Worm (Caenorhabditis elegans) whole organism, L1 larva: ENCODE results near the gene lgc-11.

ENCODE experiments used
- C04F5.9 ChIP-seq: sonication (generic microtip); optimal IDR thresholded peaks from 2 replicates; lab custom pipeline; 2016; ENCODE audit warnings: missing genetic modification characterization, missing compliant biosample characterization
- C16A3.4 ChIP-seq: fragments of 150-350 bp; optimal IDR thresholded peaks from 2 replicates; lab custom pipeline; 2014; ENCODE audit warnings: missing biosample characterization, missing genetic modification characterization
- C34B4.2 ChIP-seq: sonication (generic microtip); optimal IDR thresholded peaks from 2 replicates; lab custom pipeline; 2017; ENCODE audit warnings: mild to moderate bottlenecking, missing genetic modification characterization, missing compliant biosample characterization
- F16B12.6 ChIP-seq: fragments of 150-350 bp; optimal IDR thresholded peaks from 2 replicates; lab custom pipeline; 2014; ENCODE audit warnings: missing biosample characterization, missing genetic modification characterization
- Y116A8C.19 ChIP-seq: sonication (generic microtip); optimal IDR thresholded peaks from 2 replicates; lab custom pipeline; 2016; ENCODE audit warnings: missing compliant biosample characterization, missing genetic modification characterization, borderline replicate concordance
- aha-1 ChIP-seq: fragments of 150-350 bp; optimal IDR thresholded peaks from 2 replicates; lab custom pipeline; 2014; ENCODE audit warnings: missing biosample characterization, missing genetic modification characterization
- blmp-1 ChIP-seq: fragments of 150-350 bp; optimal IDR thresholded peaks from 2 replicates; lab custom pipeline; 2014; ENCODE audit warnings: missing biosample characterization, missing genetic modification characterization
- ceh-63 ChIP-seq: fragments of 200-800 bp; sonication (Bioruptor generic); optimal IDR thresholded peaks from 2 replicates; lab custom pipeline; 2018; ENCODE audit warnings: mild to moderate bottlenecking, missing genetic modification characterization, missing compliant biosample characterization
- ceh-82 ChIP-seq, 3 experiments: fragments of 150-350 bp in 1 of 3; sonication (generic microtip) in 2 of 3; optimal IDR thresholded peaks; 2 replicates each; lab custom pipeline; 2014 to 2017; ENCODE audit warnings: missing biosample characterization in 3 of 3, missing genetic modification characterization in 3 of 3
- ceh-88 ChIP-seq: fragments of 200-800 bp; sonication (Bioruptor generic); IDR thresholded peaks from 2 replicates; pipeline ENCODE4 v1.3.6; 2022; ENCODE audit warnings: missing genetic modification characterization, missing compliant biosample characterization
- ceh-90 ChIP-seq: sonication (generic microtip); optimal IDR thresholded peaks from 2 replicates; lab custom pipeline; 2016; ENCODE audit warnings: missing genetic modification characterization, missing compliant biosample characterization
- dsc-1 ChIP-seq: sonication (generic microtip); optimal IDR thresholded peaks from 2 replicates; lab custom pipeline; 2016; ENCODE audit warnings: mild to moderate bottlenecking, missing genetic modification characterization, missing compliant biosample characterization
- efl-1 ChIP-seq, 4 experiments: fragments of 150-350 bp; optimal IDR thresholded peaks in 3 of 4; peaks in 1 of 4; 1 replicate in 1 of 4; 2 replicates in 3 of 4; lab custom pipeline; 2014; ENCODE audit warnings: missing biosample characterization in 2 of 4, missing genetic modification characterization in 2 of 4, missing genetic modification reagents in 2 of 4
- egl-27 ChIP-seq, 2 experiments: fragments of 150-350 bp in 1 of 2; sonication (generic microtip); optimal IDR thresholded peaks; 3 replicates each; lab custom pipeline; 2017 to 2018; ENCODE audit warnings: missing biosample characterization in 2 of 2, missing genetic modification characterization in 2 of 2, missing genetic modification reagents in 2 of 2
- elt-2 ChIP-seq: sonication (generic microtip); optimal IDR thresholded peaks from 2 replicates; lab custom pipeline; 2016; ENCODE audit warnings: missing genetic modification characterization, mild to moderate bottlenecking, inconsistent platforms, missing compliant biosample characterization, missing genetic modification reagents
- fkh-4 ChIP-seq: sonication (generic microtip); optimal IDR thresholded peaks from 2 replicates; lab custom pipeline; 2016; ENCODE audit warnings: missing compliant biosample characterization, missing genetic modification characterization, borderline replicate concordance
- fos-1 ChIP-seq: fragments of 150-350 bp; optimal IDR thresholded peaks from 2 replicates; lab custom pipeline; 2014; ENCODE audit warnings: missing biosample characterization, missing genetic modification characterization
- hlh-4 ChIP-seq: sonication (generic microtip); optimal IDR thresholded peaks from 2 replicates; lab custom pipeline; 2016; ENCODE audit warnings: mild to moderate bottlenecking, missing genetic modification characterization, missing compliant biosample characterization
- jun-1 ChIP-seq: fragments of 150-350 bp; optimal IDR thresholded peaks from 2 replicates; lab custom pipeline; 2014; ENCODE audit warnings: missing biosample characterization, missing genetic modification reagents, missing genetic modification characterization
- lin-13 ChIP-seq: fragments of 150-350 bp; optimal IDR thresholded peaks from 2 replicates; lab custom pipeline; 2014; ENCODE audit warnings: missing biosample characterization, missing genetic modification reagents, missing genetic modification characterization
- lin-14 ChIP-seq: fragments of 200-800 bp; sonication (Bioruptor generic); optimal IDR thresholded peaks from 2 replicates; lab custom pipeline; 2018; ENCODE audit warnings: mild to moderate bottlenecking, missing genetic modification characterization, moderate library complexity, missing compliant biosample characterization
- lin-15B ChIP-seq: fragments of 150-350 bp; sonication (generic microtip); optimal IDR thresholded peaks from 3 replicates; lab custom pipeline; 2014; ENCODE audit warnings: missing biosample characterization, missing genetic modification characterization
- lin-39 ChIP-seq: fragments of 150-350 bp; optimal IDR thresholded peaks from 2 replicates; lab custom pipeline; 2014; ENCODE audit warnings: missing biosample characterization, missing genetic modification reagents, missing genetic modification characterization
- mab-9 ChIP-seq: fragments of 200-800 bp; sonication (Bioruptor generic); IDR thresholded peaks from 2 replicates; pipeline ENCODE4 v1.3.6; 2022; ENCODE audit warnings: missing genetic modification reagents, missing genetic modification characterization, missing compliant biosample characterization
- mdl-1 ChIP-seq, 2 experiments: fragments of 150-350 bp; optimal IDR thresholded peaks; 2 replicates each; lab custom pipeline; 2014 to 2017; ENCODE audit warnings: missing biosample characterization in 2 of 2, missing genetic modification characterization in 2 of 2, inconsistent platforms in 1 of 2
- mef-2 ChIP-seq: fragments of 150-350 bp; optimal IDR thresholded peaks from 2 replicates; lab custom pipeline; 2014; ENCODE audit warnings: missing biosample characterization, missing genetic modification characterization
- nhr-11 ChIP-seq: fragments of 150-350 bp; optimal IDR thresholded peaks from 2 replicates; lab custom pipeline; 2014; ENCODE audit warnings: missing biosample characterization, missing genetic modification characterization
- nhr-12 ChIP-seq: sonication (generic microtip); optimal IDR thresholded peaks from 2 replicates; lab custom pipeline; 2017; ENCODE audit warnings: missing biosample characterization, missing genetic modification characterization
- nhr-20 ChIP-seq: sonication (generic microtip); optimal IDR thresholded peaks from 2 replicates; lab custom pipeline; 2016; ENCODE audit warnings: mild to moderate bottlenecking, missing genetic modification characterization, missing compliant biosample characterization
- nhr-28 ChIP-seq: fragments of 150-350 bp; optimal IDR thresholded peaks from 2 replicates; lab custom pipeline; 2014; ENCODE audit warnings: missing biosample characterization, missing genetic modification characterization
- nhr-71 ChIP-seq: sonication (generic microtip); optimal IDR thresholded peaks from 2 replicates; lab custom pipeline; 2016; ENCODE audit warnings: mild to moderate bottlenecking, missing genetic modification characterization, moderate library complexity, missing compliant biosample characterization
- nhr-76 ChIP-seq: sonication (generic microtip); optimal IDR thresholded peaks from 2 replicates; lab custom pipeline; 2017; ENCODE audit warnings: missing biosample characterization, missing genetic modification characterization
- nhr-84 ChIP-seq: sonication (generic microtip); optimal IDR thresholded peaks from 2 replicates; lab custom pipeline; 2017; ENCODE audit warnings: missing biosample characterization, missing genetic modification characterization
- nhr-85 ChIP-seq: sonication (generic microtip); peaks from one replicate; lab custom pipeline; 2016; ENCODE audit warnings: missing genetic modification characterization, inconsistent platforms, missing compliant biosample characterization
- nhr-90 ChIP-seq: sonication (generic microtip); optimal IDR thresholded peaks from 2 replicates; lab custom pipeline; 2016; ENCODE audit warnings: mild to moderate bottlenecking, missing genetic modification characterization, missing compliant biosample characterization; ENCODE audit not compliant: poor library complexity
- pag-3 ChIP-seq: sonication (generic microtip); optimal IDR thresholded peaks from 2 replicates; lab custom pipeline; 2017; ENCODE audit warnings: missing genetic modification characterization, mild to moderate bottlenecking, missing compliant biosample characterization, antibody characterized with exemption, borderline replicate concordance; ENCODE audit not compliant: insufficient read depth
- pqm-1 ChIP-seq: sonication (generic microtip); optimal IDR thresholded peaks from 3 replicates; lab custom pipeline; 2017; ENCODE audit warnings: missing biosample characterization, missing genetic modification characterization
- rnt-1 ChIP-seq: sonication (generic microtip); optimal IDR thresholded peaks from 2 replicates; lab custom pipeline; 2016; ENCODE audit warnings: mild to moderate bottlenecking, missing genetic modification characterization, moderate library complexity, missing compliant biosample characterization
- skn-1 ChIP-seq: fragments of 150-350 bp; optimal IDR thresholded peaks from 2 replicates; lab custom pipeline; 2014; ENCODE audit warnings: missing biosample characterization, missing genetic modification characterization
- snpc-4 ChIP-seq: fragments of 150-350 bp; optimal IDR thresholded peaks from 2 replicates; lab custom pipeline; 2014; ENCODE audit warnings: missing biosample characterization, missing genetic modification characterization
- snu-23 ChIP-seq: sonication (generic microtip); optimal IDR thresholded peaks from 2 replicates; lab custom pipeline; 2016; ENCODE audit warnings: missing genetic modification characterization, missing compliant biosample characterization
- sox-4 ChIP-seq: sonication (generic microtip); optimal IDR thresholded peaks from 2 replicates; lab custom pipeline; 2016; ENCODE audit warnings: missing genetic modification characterization, missing compliant biosample characterization
- sup-37 ChIP-seq: fragments of 200-800 bp; sonication (Bioruptor generic); optimal IDR thresholded peaks from 2 replicates; lab custom pipeline; 2018; ENCODE audit warnings: mild to moderate bottlenecking, missing genetic modification characterization, missing compliant biosample characterization
- tlp-1 ChIP-seq: fragments of 150-350 bp; optimal IDR thresholded peaks from 2 replicates; lab custom pipeline; 2014; ENCODE audit warnings: missing biosample characterization, missing genetic modification characterization
- unc-130 ChIP-seq: fragments of 150-350 bp; optimal IDR thresholded peaks from 2 replicates; lab custom pipeline; 2017; ENCODE audit warnings: missing biosample characterization, missing genetic modification characterization, inconsistent platforms
- unc-30 ChIP-seq: sonication (generic microtip); optimal IDR thresholded peaks from 2 replicates; lab custom pipeline; 2017; ENCODE audit warnings: missing biosample characterization, missing genetic modification characterization
- unc-62 ChIP-seq: fragments of 150-350 bp; optimal IDR thresholded peaks from 2 replicates; lab custom pipeline; 2014; ENCODE audit warnings: missing biosample characterization, missing genetic modification reagents, missing genetic modification characterization
- unc-86 ChIP-seq: sonication (generic microtip); optimal IDR thresholded peaks from 2 replicates; lab custom pipeline; 2016; ENCODE audit warnings: missing genetic modification characterization, missing compliant biosample characterization
- unc-98 ChIP-seq: fragments of 200-800 bp; sonication (Bioruptor generic); IDR thresholded peaks from 2 replicates; pipeline ENCODE4 v1.3.6; 2022; ENCODE audit warnings: missing genetic modification characterization, missing compliant biosample characterization
- zag-1 ChIP-seq: fragments of 150-350 bp; optimal IDR thresholded peaks from 2 replicates; lab custom pipeline; 2014; ENCODE audit warnings: missing biosample characterization, missing genetic modification characterization
- ztf-4 ChIP-seq: fragments of 150-350 bp; optimal IDR thresholded peaks from 2 replicates; lab custom pipeline; 2014; ENCODE audit warnings: missing biosample characterization, missing genetic modification characterization

The lgc-11 gene

ce11 chrX:7502807-7503206 lies 3.6 kb downstream of the lgc-11 start, which contains the start of gene F48E3.6 (continued):
- TF ChIP-seq sox-4 (tag; lab: Kevin White, UChicago) (no peak), pqm-1 (tag; lab: Kevin White, UChicago) (no peak), efl-1 (optimal IDR thresholded peaks at IDR 0.05; lab: Kevin White, UChicago) (no peak), efl-1 (GFP tag; optimal IDR thresholded peaks at IDR 0.05 in 1 of 2; lab: Kevin White, UChicago) (no peak), ceh-63 (GFP tag; lab: Kevin White, UChicago) (no peak)

- peak; percentile 96 for TF ChIP-seq nhr-71 (tag; lab: Kevin White, UChicago)
- no peak for TF ChIP-seq nhr-12 (tag; lab: Kevin White, UChicago)
- no peak for TF ChIP-seq tlp-1
- peak; percentile 64; the same call in 1 of the 2 replicates for TF ChIP-seq ceh-88 (GFP tag; lab: Robert Waterston, UW)
- peak; percentile 94 for TF ChIP-seq nhr-20
- TF ChIP-seq zag-1 (tag; lab: Kevin White, UChicago) = peak; percentile 38
- TF ChIP-seq unc-30 (tag; lab: Kevin White, UChicago) = no peak
- TF ChIP-seq rnt-1 (tag; lab: Kevin White, UChicago) = peak; percentile 93
- no peak for TF ChIP-seq unc-98
- TF ChIP-seq fkh-4 (tag; lab: Kevin White, UChicago) = peak; percentile 18
- peak; percentile 82 for TF ChIP-seq unc-130 (tag; lab: Kevin White, UChicago)
- TF ChIP-seq egl-27 (tag; optimal IDR thresholded peaks at IDR 0.05; lab: Kevin White, UChicago) = peak; percentile 30 to 48
- peak; percentile 63 for TF ChIP-seq nhr-11
- TF ChIP-seq mef-2 = peak; percentile 67
- peak; percentile 66 for TF ChIP-seq mab-9 (GFP tag; lab: Robert Waterston, UW)
- no peak for TF ChIP-seq ceh-63 (GFP tag; lab: Kevin White, UChicago)
- no peak for TF ChIP-seq nhr-84 (tag; lab: Kevin White, UChicago)
- no peak for TF ChIP-seq nhr-28 (tag; lab: Kevin White, UChicago)
- no peak for TF ChIP-seq unc-62 (GFP tag; lab: Kevin White, UChicago)
- TF ChIP-seq hlh-4 (tag; lab: Kevin White, UChicago) = no peak
- TF ChIP-seq C04F5.9 (tag; lab: Kevin White, UChicago) = peak; percentile 44
- peak; percentile 85 to 91 (median 89) for TF ChIP-seq ceh-82 (tag; optimal IDR thresholded peaks at IDR 0.05; lab: Kevin White, UChicago)
- TF ChIP-seq lin-14 = peak; percentile 99
- no peak for TF ChIP-seq Y116A8C.19
- no peak for TF ChIP-seq pag-3
- TF ChIP-seq aha-1 = peak; percentile 78
- peak; percentile 92 for TF ChIP-seq dsc-1 (tag; lab: Kevin White, UChicago)
- TF ChIP-seq mdl-1 (tag; optimal IDR thresholded peaks at IDR 0.05; lab: Kevin White, UChicago) = no peak
- TF ChIP-seq ztf-4 (tag; lab: Kevin White, UChicago) = peak; percentile 88
- peak; percentile 95 for TF ChIP-seq unc-86 (tag; lab: Kevin White, UChicago)
- peak; percentile 61 for TF ChIP-seq lin-39 (tag; lab: Kevin White, UChicago)
- no peak for TF ChIP-seq C34B4.2 (tag; lab: Kevin White, UChicago)
- peak; percentile 88 for TF ChIP-seq nhr-85 (tag; lab: Kevin White, UChicago)
- TF ChIP-seq sup-37 (GFP tag; lab: Kevin White, UChicago) = peak; percentile 32
- peak; percentile 85 for TF ChIP-seq jun-1
- peak; percentile 93 for TF ChIP-seq lin-13 (GFP tag; lab: Kevin White, UChicago)
- peak; percentile 63 for TF ChIP-seq F16B12.6 (tag; lab: Kevin White, UChicago)
- peak; percentile 90 for TF ChIP-seq C16A3.4 (tag; lab: Kevin White, UChicago)
- peak; percentile 73 to 76 for TF ChIP-seq efl-1 (optimal IDR thresholded peaks at IDR 0.05; lab: Kevin White, UChicago)
- TF ChIP-seq efl-1 (GFP tag; optimal IDR thresholded peaks at IDR 0.05 in 1 of 2; lab: Kevin White, UChicago) = peak; percentile 65 to 95
- peak; percentile 81 for TF ChIP-seq fos-1
- peak; percentile 61 for TF ChIP-seq elt-2
- TF ChIP-seq ceh-90 = no peak
- peak; percentile 94 for TF ChIP-seq snu-23 (GFP tag; lab: Kevin White, UChicago)
- TF ChIP-seq skn-1 (tag; lab: Kevin White, UChicago) = peak; percentile 91
- peak; percentile 88 for TF ChIP-seq nhr-90 (tag; lab: Kevin White, UChicago)
- peak; percentile 44 for TF ChIP-seq lin-15B
- peak; percentile 76 for TF ChIP-seq snpc-4 (tag; lab: Kevin White, UChicago)
- TF ChIP-seq blmp-1 (tag; lab: Kevin White, UChicago) = no peak
- TF ChIP-seq nhr-76 = no peak
These were observed 5.5 kb downstream of the lgc-11 start, which contains the start of gene uggt-1 for ce11 chrX:7500970-7501369. Gene uggt-1, minus strand, starts transcription at chrX:7500982.
